Fruit fly (Drosophila melanogaster): ENCODE results near the gene CG12395.
A peak's percentile ranks its signal among the peaks of the same experiment; 100 is the strongest.

CG12395 gene

DNA sequence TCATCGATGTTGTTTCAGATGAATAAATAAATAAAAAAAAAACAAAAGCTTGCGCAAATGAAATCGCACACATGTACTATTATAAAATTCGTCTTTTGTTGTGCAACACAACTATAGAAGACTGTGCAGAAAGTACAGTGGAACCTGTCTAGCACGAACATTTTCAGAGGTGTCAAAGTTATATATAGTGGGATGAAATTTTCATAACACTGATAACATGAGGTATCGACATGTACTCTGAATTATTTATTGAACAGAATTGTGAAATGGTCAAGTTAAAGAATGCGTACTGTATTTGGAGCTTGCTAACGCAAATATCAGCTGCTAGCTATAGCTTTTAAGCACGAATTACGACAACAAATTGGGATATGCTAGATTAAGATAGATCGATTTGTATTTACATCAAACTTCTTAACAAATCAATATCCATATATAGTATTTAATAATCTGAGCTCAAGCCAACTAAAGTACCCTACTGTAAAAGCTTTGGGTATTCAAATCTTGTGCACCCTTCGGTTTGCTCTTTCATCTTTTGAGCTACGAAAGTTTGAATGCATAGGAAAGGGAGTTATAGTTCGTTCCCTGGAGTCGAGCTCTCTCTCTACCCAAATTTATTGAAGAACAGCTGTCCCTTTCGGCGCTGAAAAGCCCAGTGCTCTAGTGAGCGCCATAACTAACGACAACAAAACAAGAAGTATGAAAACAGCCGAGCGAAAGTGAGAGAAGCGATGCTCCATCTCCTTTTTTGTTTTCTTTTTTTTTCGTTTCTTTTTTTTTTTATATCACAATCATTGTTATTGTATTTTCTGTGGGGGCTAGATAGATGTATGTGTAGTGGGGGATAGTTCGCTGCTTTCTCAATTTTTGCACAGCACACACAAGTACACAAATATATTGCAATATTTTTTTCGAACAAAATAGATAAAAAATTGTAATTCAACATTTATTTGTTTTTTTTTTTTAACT is 27.8 kb upstream of the CG12395 start (continued):
- TF ChIP-seq CG10631 (GFP tag; optimal IDR thresholded peaks at IDR 0.05) = peak; percentile 66
- TF ChIP-seq ss (GFP tag; optimal IDR thresholded peaks at IDR 0.05) = peak in 1 of 2 experiments; percentile 11
- TF ChIP-seq CG7368 (GFP tag; optimal IDR thresholded peaks at IDR 0.05) = peak; percentile 70
- peak; percentile 95 for TF ChIP-seq eg (GFP tag; IDR thresholded peaks at IDR 0.05)
- no peak for TF ChIP-seq Eip93F (GFP tag; optimal IDR thresholded peaks at IDR 0.05)
- TF ChIP-seq acj6 (GFP tag; optimal IDR thresholded peaks at IDR 0.05) = peak; percentile 83
- no peak for TF ChIP-seq CG9139 (GFP tag; optimal IDR thresholded peaks at IDR 0.05)
- TF ChIP-seq Hr38 (GFP tag; optimal IDR thresholded peaks at IDR 0.05) = peak; percentile 16
- TF ChIP-seq CG8632 (GFP tag; optimal IDR thresholded peaks at IDR 0.05) = peak; percentile 55
- TF ChIP-seq CG6792 (GFP tag; optimal IDR thresholded peaks at IDR 0.05) = peak; percentile 56
- peak; percentile 88 for TF ChIP-seq CG11294 (GFP tag; IDR thresholded peaks at IDR 0.05)
- peak; percentile 86 for TF ChIP-seq CG15336 (GFP tag; IDR thresholded peaks at IDR 0.05)
- TF ChIP-seq Sox15 (GFP tag; optimal IDR thresholded peaks at IDR 0.05) = peak; percentile 63
- peak; percentile 14 to 19 for TF ChIP-seq salr (GFP tag; optimal IDR thresholded peaks at IDR 0.05)
- TF ChIP-seq cyc (GFP tag; optimal IDR thresholded peaks at IDR 0.05) = peak; percentile 78
- peak; percentile 58 for TF ChIP-seq CG10669 (GFP tag; optimal IDR thresholded peaks at IDR 0.05)

DNA sequence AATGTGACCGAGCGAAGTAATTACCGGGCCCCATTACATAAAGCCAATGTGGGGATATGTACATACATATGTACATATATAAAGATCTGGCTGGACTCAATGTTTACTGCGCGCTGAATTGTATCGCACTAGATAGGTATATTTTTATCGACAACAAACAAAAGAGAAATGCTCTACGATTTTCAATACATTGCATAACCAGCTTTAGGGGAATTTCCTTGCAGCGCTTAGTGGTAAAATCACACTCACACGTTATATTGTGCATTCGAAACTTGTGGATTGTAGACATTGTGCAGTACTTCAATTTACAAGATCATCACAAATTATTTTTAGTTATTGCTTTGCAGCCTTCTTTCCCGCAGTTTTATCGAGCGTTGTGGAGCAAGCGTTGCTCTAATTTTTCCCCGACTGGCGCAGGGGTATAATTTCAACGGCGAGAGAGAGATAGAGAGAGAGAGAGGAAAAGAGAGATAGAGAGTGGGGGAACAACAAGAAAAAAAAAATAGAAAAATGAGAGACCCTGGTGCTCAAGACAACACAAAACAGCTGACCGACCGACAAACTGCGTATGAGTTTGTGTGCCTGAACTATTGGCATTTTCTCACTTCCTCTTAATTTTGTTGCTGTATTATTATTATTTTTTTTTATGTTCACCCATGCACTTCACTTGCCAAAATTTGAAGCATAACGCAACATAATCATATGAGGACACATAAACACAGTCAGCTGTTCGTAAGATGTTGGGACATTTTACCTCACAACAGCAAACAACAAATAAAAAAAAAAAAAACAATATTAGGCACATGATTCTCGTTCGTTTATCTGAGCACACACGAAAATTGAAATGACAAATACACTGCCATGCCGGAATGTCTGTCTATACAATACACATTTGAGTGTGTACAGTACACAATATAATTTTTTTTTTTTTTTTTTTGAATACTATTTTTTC is 26.6 kb upstream of the CG12395 start:
- TF ChIP-seq Eip93F (GFP tag; optimal IDR thresholded peaks at IDR 0.05) (no peak), topi (GFP tag; optimal IDR thresholded peaks at IDR 0.05) (no peak), Hr39 (GFP tag; optimal IDR thresholded peaks at IDR 0.05) (no peak), pdm3 (GFP tag; optimal IDR thresholded peaks at IDR 0.05) (no peak), CG1621 (tag; optimal IDR thresholded peaks at IDR 0.05) (no peak), fkh (GFP tag; optimal IDR thresholded peaks at IDR 0.05) (peak; percentile 67), Ets21C (GFP tag; optimal IDR thresholded peaks at IDR 0.05) (no peak), CG6808 (GFP tag; optimal IDR thresholded peaks at IDR 0.05) (no peak), CG34406 (GFP tag; optimal IDR thresholded peaks at IDR 0.05) (no peak), eg (GFP tag; IDR thresholded peaks at IDR 0.05) (peak; percentile 38; the same call in 1 of the 3 replicates), CG11902 (GFP tag; optimal IDR thresholded peaks at IDR 0.05) (no peak), CG10631 (GFP tag; optimal IDR thresholded peaks at IDR 0.05) (no peak), esn (GFP tag; optimal IDR thresholded peaks at IDR 0.05) (no peak), Blimp-1 (GFP tag; optimal IDR thresholded peaks at IDR 0.05) (no peak), Sox14 (GFP tag; optimal IDR thresholded peaks at IDR 0.05) (no peak), salr (GFP tag; optimal IDR thresholded peaks at IDR 0.05) (no peak), OdsH (GFP tag; optimal IDR thresholded peaks at IDR 0.05) (no peak), Smox (GFP tag; optimal IDR thresholded peaks at IDR 0.05) (no peak), CG6163 (GFP tag; IDR thresholded peaks at IDR 0.05) (no peak), Gug (GFP tag; IDR thresholded peaks at IDR 0.05) (no peak), CG11294 (GFP tag; IDR thresholded peaks at IDR 0.05) (no peak), Sox102F (GFP tag; optimal IDR thresholded peaks at IDR 0.05) (no peak), Eip78C (GFP tag) (peak; percentile 40), CG3032 (tag; optimal IDR thresholded peaks at IDR 0.05) (no peak), Hr4 (GFP tag; optimal IDR thresholded peaks at IDR 0.05) (no peak), achi (GFP tag; optimal IDR thresholded peaks at IDR 0.05) (no peak), CG31627 (GFP tag; optimal IDR thresholded peaks at IDR 0.05) (no peak), acj6 (GFP tag; optimal IDR thresholded peaks at IDR 0.05) (no peak), Met (GFP tag; optimal IDR thresholded peaks at IDR 0.05) (no peak), CG7368 (GFP tag; optimal IDR thresholded peaks at IDR 0.05) (no peak), CG6854 (GFP tag; optimal IDR thresholded peaks at IDR 0.05) (no peak), CG16779 (tag; optimal IDR thresholded peaks at IDR 0.05) (peak; percentile 6), CG10669 (GFP tag; optimal IDR thresholded peaks at IDR 0.05) (no peak), vri (GFP tag; optimal IDR thresholded peaks at IDR 0.05) (peak; percentile 4), CG6276 (GFP tag; optimal IDR thresholded peaks at IDR 0.05) (no peak), CG8119 (GFP tag; IDR thresholded peaks at IDR 0.05) (peak; percentile 49; the same call in 2 of the 3 replicates), fd85E (GFP tag; optimal IDR thresholded peaks at IDR 0.05) (no peak)

Measured in whole organism, prepupa.